Fruit fly (Drosophila melanogaster): ENCODE data around the gene Rsod.

The Rsod gene

DNA sequence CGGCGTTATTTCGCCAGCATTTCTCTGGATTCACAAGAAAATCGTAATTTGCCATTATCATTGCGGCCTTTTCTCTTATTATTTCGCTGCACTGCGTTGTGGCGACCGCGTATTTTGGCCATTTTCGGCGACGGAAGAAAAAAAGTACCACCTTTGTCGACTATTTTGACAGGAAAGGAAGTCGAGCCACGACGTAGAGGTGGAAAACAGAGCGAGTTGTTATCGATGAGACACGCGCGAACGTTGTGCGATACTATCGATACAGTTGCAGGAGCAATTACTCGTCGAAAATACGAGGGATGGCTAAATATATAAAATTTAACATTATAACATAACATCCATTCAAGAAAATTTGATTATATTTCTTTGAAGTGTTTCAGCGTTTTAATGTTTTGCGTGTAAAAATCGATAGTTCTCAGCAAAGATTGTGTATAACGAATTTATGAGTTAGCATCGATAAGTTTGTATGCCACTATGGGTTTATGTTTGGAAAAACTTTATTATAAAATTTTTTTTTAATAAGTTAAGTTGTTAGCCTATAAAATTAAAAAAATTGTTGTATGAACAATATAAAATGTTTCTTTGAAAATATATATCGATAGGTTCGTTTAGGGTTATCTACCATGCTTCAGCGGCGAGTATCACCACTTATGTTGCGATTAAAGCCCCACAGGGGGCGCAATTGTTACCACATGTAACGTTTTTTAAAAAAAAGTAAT lies 37.9 kb upstream of the Rsod start, which contains the start of gene RpS7 (continued):
- TF ChIP-seq CG30403 (GFP tag; optimal IDR thresholded peaks at IDR 0.05) (peak; percentile 61), en (GFP tag; optimal IDR thresholded peaks at IDR 0.05) (no peak), Adf1 (GFP tag; IDR thresholded peaks at IDR 0.05) (peak; percentile 53), Dref (GFP tag; IDR thresholded peaks at IDR 0.05) (peak; percentile 82), CG18764 (GFP tag; optimal IDR thresholded peaks at IDR 0.05) (peak; percentile 28), ara (GFP tag; IDR thresholded peaks at IDR 0.05) (peak; percentile 61), az2 (GFP tag; optimal IDR thresholded peaks at IDR 0.05) (peak; percentile 26), Blimp-1 (GFP tag; optimal IDR thresholded peaks at IDR 0.05) (peak; percentile 14), Max (GFP tag; optimal IDR thresholded peaks at IDR 0.05) (peak; percentile 25), dm (GFP tag; optimal IDR thresholded peaks at IDR 0.05) (peak; percentile 79), CG9437 (GFP tag; optimal IDR thresholded peaks at IDR 0.05) (peak; percentile 79), ttk (GFP tag; IDR thresholded peaks at IDR 0.05) (peak; percentile 58; the same call in 1 of the 2 replicates), gt (GFP tag; IDR thresholded peaks at IDR 0.05) (peak; percentile 17; the same call in 1 of the 2 replicates), pho (GFP tag; optimal IDR thresholded peaks at IDR 0.05) (peak; percentile 56), Fer1 (GFP tag; optimal IDR thresholded peaks at IDR 0.05) (peak; percentile 84), Antp (GFP tag; optimal IDR thresholded peaks at IDR 0.05) (no peak), zen2 (GFP tag; IDR thresholded peaks at IDR 0.05; ENCODE audit: partially characterized antibody) (peak; percentile 94), D19B (GFP tag; optimal IDR thresholded peaks at IDR 0.05) (peak; percentile 28), ems (GFP tag; optimal IDR thresholded peaks at IDR 0.05) (no peak), twi (tag; optimal IDR thresholded peaks at IDR 0.05) (peak; percentile 0), pan (optimal IDR thresholded peaks at IDR 0.05) (no peak), pan (GFP tag; optimal IDR thresholded peaks at IDR 0.05 in 1 of 2, IDR thresholded peaks at IDR 0.05 in 1 of 2) (peak in 1 of 2 experiments; percentile 80), CG13894 (tag; optimal IDR thresholded peaks at IDR 0.05) (peak; percentile 72), gcm (GFP tag; optimal IDR thresholded peaks at IDR 0.05) (peak; percentile 74), dpn (GFP tag; optimal IDR thresholded peaks at IDR 0.05) (peak; percentile 26 to 27), CG15696 (tag; optimal IDR thresholded peaks at IDR 0.05) (no peak), CG11504 (tag; optimal IDR thresholded peaks at IDR 0.05) (peak; percentile 58), chif (GFP tag; optimal IDR thresholded peaks at IDR 0.05) (peak; percentile 18 to 39), NfI (GFP tag; optimal IDR thresholded peaks at IDR 0.05) (peak; percentile 87), row (GFP tag; IDR thresholded peaks at IDR 0.05) (peak; percentile 61), dmrt99B (tag; optimal IDR thresholded peaks at IDR 0.05) (peak; percentile 74), otp (GFP tag; IDR thresholded peaks at IDR 0.05) (peak; percentile 83; the same call in 2 of the 3 replicates), CG2116 (GFP tag; optimal IDR thresholded peaks at IDR 0.05) (peak; percentile 92), YL-1 (GFP tag; optimal IDR thresholded peaks at IDR 0.05) (peak; percentile 83), CG7271 (tag; optimal IDR thresholded peaks at IDR 0.05) (peak; percentile 74), zfh2 (GFP tag; optimal IDR thresholded peaks at IDR 0.05) (peak; percentile 31), CG31224 (GFP tag; IDR thresholded peaks at IDR 0.05) (peak; percentile 73), CG13624 (GFP tag; optimal IDR thresholded peaks at IDR 0.05) (peak; percentile 44), B-H2 (GFP tag; optimal IDR thresholded peaks at IDR 0.05) (peak; percentile 76), cas (GFP tag; IDR thresholded peaks at IDR 0.05) (no peak), Dp (GFP tag; optimal IDR thresholded peaks at IDR 0.05) (peak; percentile 48), CG10959 (GFP tag; IDR thresholded peaks at IDR 0.05) (peak; percentile 59), nau (GFP tag; optimal IDR thresholded peaks at IDR 0.05) (peak; percentile 81), Deaf1 (tag; optimal IDR thresholded peaks at IDR 0.05) (peak; percentile 35), hth (optimal IDR thresholded peaks at IDR 0.05) (no peak), lilli (GFP tag; optimal IDR thresholded peaks at IDR 0.05) (peak; percentile 47), Sox100B (GFP tag; optimal IDR thresholded peaks at IDR 0.05) (peak; percentile 87), Nf-YB (GFP tag; optimal IDR thresholded peaks at IDR 0.05) (peak; percentile 49), CG16813 (GFP tag; IDR thresholded peaks at IDR 0.05; ENCODE audit: partially characterized antibody) (peak; percentile 98)

Data from whole organism, embryonic.